Fruit fly (Drosophila melanogaster) whole organism, wandering third instar larva: Measurements from ENCODE around the gene CG10375.

Experiments used
- Abd-B ChIP-seq: fragments of >200 bp; optimal IDR thresholded peaks from 2 replicates; lab custom pipeline; 2017; ENCODE audit warnings: missing biosample characterization, missing genetic modification characterization
- CG32264 ChIP-seq: fragments of 200-800 bp; sonication (Bioruptor generic); optimal IDR thresholded peaks from 2 replicates; lab custom pipeline; 2016; ENCODE audit warnings: missing biosample characterization, missing genetic modification characterization
- CG9705 ChIP-seq: fragments of 200-800 bp; sonication (Bioruptor generic); optimal IDR thresholded peaks from 2 replicates; lab custom pipeline; 2018; ENCODE audit warnings: missing biosample characterization, mild to moderate bottlenecking, missing genetic modification characterization
- CrebA ChIP-seq: fragments of 200-800 bp; sonication (Bioruptor generic); optimal IDR thresholded peaks from 2 replicates; lab custom pipeline; 2016; ENCODE audit warnings: missing biosample characterization, mild to moderate bottlenecking, missing genetic modification characterization, borderline replicate concordance
- Dfd ChIP-seq: fragments of >200 bp; optimal IDR thresholded peaks from 2 replicates; lab custom pipeline; 2017; ENCODE audit warnings: missing biosample characterization, missing genetic modification characterization
- Dif ChIP-seq: fragments of 200-275, 200-300 bp; sonication (Bioruptor generic); optimal IDR thresholded peaks from 2 replicates; lab custom pipeline; 2018; ENCODE audit warnings: missing biosample characterization, missing genetic modification characterization; ENCODE audit not compliant: partially characterized antibody
- GATAd ChIP-seq: sonication (Bioruptor generic); optimal IDR thresholded peaks from 2 replicates; lab custom pipeline; 2016; ENCODE audit warnings: missing biosample characterization, missing genetic modification characterization
- HLH106 ChIP-seq: fragments of 200-800 bp; optimal IDR thresholded peaks from 3 replicates; lab custom pipeline; 2019; ENCODE audit warnings: missing biosample characterization, mild to moderate bottlenecking, missing genetic modification characterization, moderate library complexity
- Hnf4 ChIP-seq: fragments of 200-800 bp; sonication (Bioruptor generic); optimal IDR thresholded peaks from 2 replicates; lab custom pipeline; 2016; ENCODE audit warnings: missing biosample characterization, mild to moderate bottlenecking, missing genetic modification characterization
- Hr78 ChIP-seq: fragments of >200 bp; optimal IDR thresholded peaks from 2 replicates; lab custom pipeline; 2017; ENCODE audit warnings: missing biosample characterization, missing genetic modification characterization
- Hr83 ChIP-seq: fragments of 200-300 bp; sonication (Bioruptor generic); optimal IDR thresholded peaks from 2 replicates; lab custom pipeline; 2016; ENCODE audit warnings: missing biosample characterization, mild to moderate bottlenecking, missing genetic modification characterization, moderate library complexity; ENCODE audit not compliant: poor library complexity, severe bottlenecking
- Jra ChIP-seq: sonication (Bioruptor generic); optimal IDR thresholded peaks from 2 replicates; lab custom pipeline; 2016; ENCODE audit warnings: missing biosample characterization, missing genetic modification characterization
- Mio ChIP-seq: sonication (Bioruptor generic); optimal IDR thresholded peaks from 2 replicates; lab custom pipeline; 2016; ENCODE audit warnings: missing biosample characterization, missing genetic modification characterization
- Myc ChIP-seq: fragments of >200 bp; optimal IDR thresholded peaks from 2 replicates; lab custom pipeline; 2017
- N ChIP-seq: fragments of >200 bp; optimal IDR thresholded peaks from 2 replicates; lab custom pipeline; 2018; ENCODE audit warnings: missing biosample characterization, missing external identifiers, missing genetic modification characterization
- OdsH ChIP-seq: fragments of 200-800 bp; sonication (Bioruptor generic); optimal IDR thresholded peaks from 2 replicates; lab custom pipeline; 2016; ENCODE audit warnings: missing biosample characterization, mild to moderate bottlenecking, missing genetic modification characterization
- Rel ChIP-seq, 2 experiments: fragments of 200-800 bp; sonication (Bioruptor generic) in 1 of 2; optimal IDR thresholded peaks; 2 replicates in 1 of 2; 3 replicates in 1 of 2; lab custom pipeline; 2016 to 2019; ENCODE audit warnings: mild to moderate bottlenecking in 2 of 2, missing biosample characterization in 2 of 2, missing genetic modification characterization in 2 of 2, moderate library complexity in 1 of 2
- Sp1 ChIP-seq: fragments of 200-800 bp; sonication (Bioruptor generic); optimal IDR thresholded peaks from 3 replicates; lab custom pipeline; 2019; ENCODE audit warnings: missing biosample characterization, mild to moderate bottlenecking, missing genetic modification characterization, moderate library complexity
- Vsx2 ChIP-seq: fragments of 200-300, 225-300 bp; sonication (Bioruptor generic); optimal IDR thresholded peaks from 2 replicates; lab custom pipeline; 2018; ENCODE audit warnings: missing biosample characterization, missing genetic modification characterization; ENCODE audit not compliant: partially characterized antibody
- br ChIP-seq: fragments of 200-800 bp; sonication (Bioruptor generic); optimal IDR thresholded peaks from 2 replicates; lab custom pipeline; 2016; ENCODE audit warnings: missing biosample characterization, missing genetic modification characterization
- brk ChIP-seq: fragments of 200-800 bp; sonication (Bioruptor generic); optimal IDR thresholded peaks from 2 replicates; lab custom pipeline; 2016; ENCODE audit warnings: missing biosample characterization, mild to moderate bottlenecking, missing genetic modification characterization
- dl ChIP-seq, 2 experiments: fragments of 175-275, 200-275 bp in 1 of 2; fragments of 200-275 bp in 1 of 2; sonication (Bioruptor generic); optimal IDR thresholded peaks; lab custom pipeline; 2018; ENCODE audit warnings: mild to moderate bottlenecking in 2 of 2, missing biosample characterization in 2 of 2, missing genetic modification characterization in 2 of 2, moderate library complexity in 2 of 2; ENCODE audit not compliant: partially characterized antibody in 2 of 2, insufficient read depth in 1 of 2
- dmrt93B ChIP-seq: fragments of 200-800 bp; sonication (Bioruptor generic); optimal IDR thresholded peaks from 2 replicates; lab custom pipeline; 2018; ENCODE audit warnings: missing biosample characterization, mild to moderate bottlenecking, missing genetic modification characterization
- dsf ChIP-seq: sonication (Bioruptor generic); optimal IDR thresholded peaks from 2 replicates; lab custom pipeline; 2016; ENCODE audit warnings: missing biosample characterization, missing genetic modification characterization, borderline replicate concordance
- ey ChIP-seq: fragments of 200-800 bp; sonication (Bioruptor generic); optimal IDR thresholded peaks from 2 replicates; lab custom pipeline; 2016; ENCODE audit warnings: missing biosample characterization, missing genetic modification characterization
- foxo ChIP-seq, 2 experiments: fragments of 200-800 bp; sonication (Bioruptor generic); optimal IDR thresholded peaks; 2 replicates in 1 of 2; 3 replicates in 1 of 2; lab custom pipeline; 2016 to 2017; ENCODE audit warnings: missing biosample characterization in 2 of 2, missing genetic modification characterization in 2 of 2
- fru ChIP-seq: fragments of 200-800 bp; sonication (Bioruptor generic); optimal IDR thresholded peaks from 3 replicates; lab custom pipeline; 2016; ENCODE audit warnings: missing biosample characterization, mild to moderate bottlenecking, missing genetic modification characterization
- h ChIP-seq: fragments of 200-800 bp; sonication (Bioruptor generic); optimal IDR thresholded peaks from 3 replicates; lab custom pipeline; 2016; ENCODE audit warnings: missing biosample characterization, mild to moderate bottlenecking, missing genetic modification characterization
- jim ChIP-seq: fragments of 175-275, 200-325 bp; sonication (Bioruptor generic); optimal IDR thresholded peaks from 2 replicates; lab custom pipeline; 2016; ENCODE audit warnings: missing biosample characterization, mild to moderate bottlenecking, missing genetic modification characterization
- lola ChIP-seq: fragments of >200 bp; optimal IDR thresholded peaks from 2 replicates; lab custom pipeline; 2017; ENCODE audit warnings: missing biosample characterization, missing genetic modification characterization
- pan ChIP-seq: fragments of >200 bp; optimal IDR thresholded peaks from 2 replicates; lab custom pipeline; 2017
- psq ChIP-seq: fragments of 200-800 bp; sonication (Bioruptor generic); optimal IDR thresholded peaks from 3 replicates; lab custom pipeline; 2017; ENCODE audit warnings: missing biosample characterization, mild to moderate bottlenecking, missing genetic modification characterization, moderate library complexity
- rgr ChIP-seq: fragments of 200-800 bp; sonication (Bioruptor generic); optimal IDR thresholded peaks from 3 replicates; lab custom pipeline; 2016; ENCODE audit warnings: missing biosample characterization, mild to moderate bottlenecking, missing genetic modification characterization
- sage ChIP-seq: fragments of 200-800 bp; sonication (Bioruptor generic); optimal IDR thresholded peaks from 2 replicates; lab custom pipeline; 2016; ENCODE audit warnings: missing biosample characterization, mild to moderate bottlenecking, missing genetic modification characterization
- sv ChIP-seq: fragments of 200-800 bp; sonication (Bioruptor generic); optimal IDR thresholded peaks from 3 replicates; lab custom pipeline; 2016; ENCODE audit warnings: missing biosample characterization, missing genetic modification characterization
- tai ChIP-seq: sonication (Bioruptor generic); optimal IDR thresholded peaks from 2 replicates; lab custom pipeline; 2016; ENCODE audit warnings: missing biosample characterization, missing genetic modification characterization
- usp ChIP-seq: fragments of >200 bp; optimal IDR thresholded peaks from 2 replicates; lab custom pipeline; 2017; ENCODE audit warnings: missing biosample characterization, missing genetic modification characterization
- woc ChIP-seq: sonication (Bioruptor generic); optimal IDR thresholded peaks from 2 replicates; lab custom pipeline; 2016; ENCODE audit warnings: missing biosample characterization, mild to moderate bottlenecking, missing genetic modification characterization

CG10375 gene

DNA sequence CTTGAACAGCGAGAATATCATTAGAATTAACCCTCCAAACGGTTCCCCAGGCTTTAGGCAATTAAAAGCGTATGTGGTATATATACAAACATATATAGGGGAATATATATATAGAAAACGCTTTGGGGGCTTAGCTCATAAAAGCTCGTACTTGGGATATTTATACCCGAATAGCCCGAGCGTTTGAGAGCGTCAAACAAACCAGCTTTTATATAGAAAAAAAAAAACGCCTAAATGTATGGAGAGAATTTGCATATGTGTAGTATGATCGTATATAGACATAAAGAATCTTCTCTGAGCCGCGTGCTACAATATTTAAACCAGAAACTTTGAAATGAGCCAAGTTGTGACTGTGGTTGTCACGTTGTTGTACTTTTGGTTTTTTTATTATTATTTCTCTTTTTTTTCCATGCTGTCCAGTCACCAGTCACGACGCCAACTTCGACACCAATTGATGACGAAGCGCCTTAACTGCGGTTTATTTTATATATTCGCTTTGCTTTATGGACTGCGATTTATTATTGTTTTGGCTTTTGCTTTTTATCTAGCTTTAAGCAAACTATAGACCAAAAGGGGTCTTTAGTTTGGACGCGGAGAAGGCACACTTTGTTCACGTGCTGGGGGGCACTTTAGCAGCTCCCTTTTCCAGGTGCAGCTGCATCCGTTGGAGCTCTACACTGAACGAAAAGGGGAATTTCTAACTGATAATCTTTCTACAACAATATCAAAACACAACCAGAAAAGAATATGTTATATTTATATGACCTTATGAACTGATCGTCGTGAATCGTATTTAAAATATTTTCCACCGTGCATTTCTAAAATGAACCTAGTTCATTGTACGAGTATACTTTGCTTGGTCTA, 19.5 kb downstream of the CG10375 start:
- TF ChIP-seq foxo (GFP tag; optimal IDR thresholded peaks at IDR 0.05; lab: Kevin White, UChicago) (peak in 1 of 2 experiments; percentile 30), br (GFP tag; lab: Kevin White, UChicago) (no peak)
- TF ChIP-seq, all 38 proteins: peak for 1

DNA sequence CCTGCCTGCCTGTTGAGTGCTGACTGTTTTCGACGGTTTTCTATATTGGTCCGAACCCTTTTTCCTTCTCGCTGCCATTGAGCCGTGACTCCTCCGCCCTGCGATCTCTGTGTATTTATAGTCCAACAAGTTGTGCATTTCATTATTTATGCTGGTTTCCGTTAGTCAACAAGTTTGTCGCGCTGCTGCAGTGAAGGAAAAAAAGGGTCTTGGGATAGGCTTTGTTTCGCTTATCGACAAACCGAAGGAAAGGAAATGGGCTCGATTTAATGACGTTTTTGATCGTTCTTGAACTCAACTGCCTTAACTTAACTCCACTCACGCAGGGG, 20.1 kb downstream of the CG10375 start:
- no peak for TF ChIP-seq dmrt93B (GFP tag; lab: Kevin White, UChicago)
- no peak for TF ChIP-seq pan (lab: Kevin White, UChicago)

dm6 chr3R:23788406-23789021, 21.0 kb downstream of the CG10375 start:
- TF ChIP-seq Rel (GFP tag; optimal IDR thresholded peaks at IDR 0.05; lab: Kevin White, UChicago), result no peak
- TF ChIP-seq Rel (tag; optimal IDR thresholded peaks at IDR 0.05; lab: Kevin White, UChicago), result peak; percentile 86
- no peak for TF ChIP-seq Vsx2 (GFP tag; lab: Kevin White, UChicago)
- peak; percentile 11 for TF ChIP-seq Hnf4 (GFP tag; lab: Kevin White, UChicago)
- no peak for TF ChIP-seq Hr78 (GFP tag; lab: Kevin White, UChicago)
- peak; percentile 69 for TF ChIP-seq HLH106 (tag; lab: Kevin White, UChicago)
- no peak for TF ChIP-seq Dif (GFP tag; lab: Kevin White, UChicago)
- peak; percentile 60 for TF ChIP-seq br (GFP tag; lab: Kevin White, UChicago)
- TF ChIP-seq foxo (GFP tag; optimal IDR thresholded peaks at IDR 0.05; lab: Kevin White, UChicago), result peak in 1 of 2 experiments; percentile 61
- no peak for TF ChIP-seq Hr83 (GFP tag; lab: Kevin White, UChicago)
- TF ChIP-seq OdsH (GFP tag; lab: Kevin White, UChicago), result peak; percentile 39
- no peak for TF ChIP-seq CG32264
- no peak for TF ChIP-seq brk
- no peak for TF ChIP-seq Jra (GFP tag; lab: Kevin White, UChicago)
- no peak for TF ChIP-seq dsf (GFP tag; lab: Kevin White, UChicago)
- TF ChIP-seq Dfd, result no peak
- TF ChIP-seq dl (GFP tag; optimal IDR thresholded peaks at IDR 0.05; lab: Kevin White, UChicago; ENCODE audit: insufficient read depth in 1 of 2, partially characterized antibody in 2 of 2), result no peak
- no peak for TF ChIP-seq CrebA (GFP tag; lab: Kevin White, UChicago)
- no peak for TF ChIP-seq sage (GFP tag; lab: Kevin White, UChicago)
- no peak for TF ChIP-seq Myc (lab: Kevin White, UChicago)
- TF ChIP-seq GATAd (GFP tag; lab: Kevin White, UChicago), result no peak
- TF ChIP-seq sv, result no peak
- TF ChIP-seq h (GFP tag; lab: Kevin White, UChicago), result peak; percentile 49
- peak; percentile 65 for TF ChIP-seq Sp1 (GFP tag; lab: Kevin White, UChicago)
- no peak for TF ChIP-seq jim (GFP tag; lab: Kevin White, UChicago)
- TF ChIP-seq woc (GFP tag; lab: Kevin White, UChicago), result peak; percentile 61
- peak; percentile 51 for TF ChIP-seq fru
- TF ChIP-seq dmrt93B (GFP tag; lab: Kevin White, UChicago), result peak; percentile 38
- peak; percentile 61 for TF ChIP-seq ey (GFP tag; lab: Kevin White, UChicago)
- no peak for TF ChIP-seq N (GFP tag; lab: Kevin White, UChicago)
- TF ChIP-seq rgr (GFP tag; lab: Kevin White, UChicago), result peak; percentile 62
- TF ChIP-seq psq (GFP tag; lab: Kevin White, UChicago), result peak; percentile 53
- TF ChIP-seq lola (GFP tag; lab: Kevin White, UChicago), result no peak
- no peak for TF ChIP-seq pan (lab: Kevin White, UChicago)
- TF ChIP-seq Abd-B (GFP tag; lab: Kevin White, UChicago), result no peak
- no peak for TF ChIP-seq usp (GFP tag; lab: Kevin White, UChicago)
- no peak for TF ChIP-seq CG9705 (GFP tag; lab: Kevin White, UChicago)
- no peak for TF ChIP-seq Mio (GFP tag; lab: Kevin White, UChicago)
- TF ChIP-seq tai (GFP tag; lab: Kevin White, UChicago), result no peak
